Worm (Caenorhabditis elegans) whole organism, mixed stage, embryonic: ENCODE results near the gene srt-47.

Experiments
- M03D4.4 ChIP-seq: sonication (generic microtip); optimal IDR thresholded peaks from 2 replicates; lab custom pipeline; 2017; ENCODE audit warnings: mild to moderate bottlenecking, missing genetic modification characterization, missing compliant biosample characterization
- ces-1 ChIP-seq: fragments of 150-350 bp; optimal IDR thresholded peaks from 2 replicates; lab custom pipeline; 2014; ENCODE audit warnings: missing biosample characterization, missing genetic modification reagents, missing genetic modification characterization
- nhr-28 ChIP-seq: fragments of 150-350 bp; optimal IDR thresholded peaks from 2 replicates; lab custom pipeline; 2014; ENCODE audit warnings: missing biosample characterization, missing genetic modification characterization
- nhr-76 ChIP-seq: sonication (generic microtip); optimal IDR thresholded peaks from 2 replicates; lab custom pipeline; 2017; ENCODE audit warnings: missing biosample characterization, missing genetic modification characterization
- unc-62 ChIP-seq: fragments of 150-350 bp; optimal IDR thresholded peaks from 2 replicates; lab custom pipeline; 2014; ENCODE audit warnings: missing biosample characterization, missing genetic modification reagents, missing genetic modification characterization
- ztf-11 ChIP-seq: fragments of 150-350 bp; optimal IDR thresholded peaks from 2 replicates; lab custom pipeline; 2014; ENCODE audit warnings: missing biosample characterization, missing genetic modification characterization

DNA sequence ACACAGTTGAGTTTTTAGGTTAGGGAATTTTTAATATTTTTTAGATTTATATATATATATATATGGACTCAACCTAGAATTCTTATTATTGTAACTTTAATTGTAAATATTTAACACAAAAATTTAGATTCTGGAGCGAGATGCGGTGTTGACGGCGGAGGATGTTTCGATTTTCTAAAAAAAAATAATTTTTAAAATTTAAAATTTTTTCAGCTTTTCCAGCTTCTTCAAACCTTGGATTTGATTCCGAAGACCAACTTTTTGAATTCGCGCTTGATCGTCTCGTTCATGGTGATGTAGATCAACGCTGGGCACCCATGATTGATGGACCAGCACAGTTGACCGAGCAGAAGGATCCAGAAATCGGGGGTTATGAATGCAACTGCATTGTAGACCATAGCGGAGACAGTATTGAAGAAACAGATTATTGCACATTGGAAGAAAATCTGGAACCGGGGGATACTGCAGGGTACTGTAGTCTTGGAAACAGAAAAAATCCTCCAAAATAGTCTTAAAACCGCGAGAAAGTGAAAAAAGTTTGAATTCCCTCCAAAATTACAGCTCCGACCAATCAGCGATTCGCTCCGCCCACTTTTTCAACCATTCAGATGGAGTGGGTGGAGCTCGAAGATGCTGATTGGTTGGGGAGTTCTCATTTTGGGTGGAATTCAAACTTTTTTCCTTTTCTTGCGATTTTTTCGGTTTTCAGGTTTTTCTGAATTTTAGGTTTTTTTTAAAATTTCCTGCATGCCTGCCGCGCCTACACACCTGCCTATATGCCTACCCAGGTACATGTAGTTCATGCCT, 3.7 kb downstream of the srt-47 start:
- no peak for TF ChIP-seq ces-1 (GFP tag; lab: Kevin White, UChicago)
- no peak for TF ChIP-seq nhr-28 (tag; lab: Kevin White, UChicago)
- TF ChIP-seq ztf-11 (tag; lab: Kevin White, UChicago): no peak
- no peak for TF ChIP-seq unc-62 (GFP tag; lab: Kevin White, UChicago)
- TF ChIP-seq M03D4.4 (tag; lab: Kevin White, UChicago): no peak
- no peak for TF ChIP-seq nhr-76 (tag; lab: Kevin White, UChicago)
